Worm (Caenorhabditis elegans) whole organism, early embryonic: Measurements from ENCODE around the gene C25H3.1.

ENCODE experiments used
- B0310.2 ChIP-seq: sonication (generic microtip); optimal IDR thresholded peaks from 2 replicates; lab custom pipeline; 2016; ENCODE audit warnings: mild to moderate bottlenecking, missing genetic modification characterization, missing compliant biosample characterization
- F13C5.2 ChIP-seq: sonication (generic microtip); optimal IDR thresholded peaks from 2 replicates; lab custom pipeline; 2017; ENCODE audit warnings: mild to moderate bottlenecking, missing genetic modification characterization, inconsistent platforms, missing compliant biosample characterization
- aly-1 ChIP-seq: sonication (generic microtip); optimal IDR thresholded peaks from 2 replicates; lab custom pipeline; 2016; ENCODE audit warnings: missing genetic modification characterization, missing compliant biosample characterization
- ama-1 ChIP-seq: fragments of 150-350 bp; optimal IDR thresholded peaks from 2 replicates; lab custom pipeline; 2014
- ceh-13 ChIP-seq: fragments of 200-800 bp; sonication (Bioruptor generic); optimal IDR thresholded peaks from 2 replicates; lab custom pipeline; 2018; ENCODE audit warnings: mild to moderate bottlenecking, missing genetic modification characterization, missing compliant biosample characterization
- ceh-36 ChIP-seq: sonication (generic microtip); optimal IDR thresholded peaks from 2 replicates; lab custom pipeline; 2016; ENCODE audit warnings: missing genetic modification characterization, inconsistent platforms, missing compliant biosample characterization
- ets-7 ChIP-seq: sonication (generic microtip); optimal IDR thresholded peaks from 2 replicates; lab custom pipeline; 2016; ENCODE audit warnings: missing genotype, missing genetic modification characterization, missing compliant biosample characterization
- flt-1 ChIP-seq: fragments of 200-800 bp; sonication (Bioruptor generic); IDR thresholded peaks from 2 replicates; pipeline ENCODE4 v1.3.6; 2022; ENCODE audit warnings: missing genetic modification characterization, missing compliant biosample characterization
- hmbx-1 ChIP-seq: sonication (generic microtip); optimal IDR thresholded peaks from 2 replicates; lab custom pipeline; 2016; ENCODE audit warnings: mild to moderate bottlenecking, missing genetic modification characterization, missing compliant biosample characterization
- hmg-4 ChIP-seq: fragments of 200-800 bp; sonication (Bioruptor generic); optimal IDR thresholded peaks from 2 replicates; lab custom pipeline; 2018; ENCODE audit warnings: mild to moderate bottlenecking, missing genetic modification characterization, missing compliant biosample characterization
- hnd-1 ChIP-seq: sonication (generic microtip); optimal IDR thresholded peaks from 2 replicates; lab custom pipeline; 2016; ENCODE audit warnings: missing genetic modification characterization, missing compliant biosample characterization
- pes-1 ChIP-seq: fragments of 200-800 bp; sonication (Bioruptor generic); IDR thresholded peaks from 2 replicates; pipeline ENCODE4 v1.3.6; 2022; ENCODE audit warnings: missing genetic modification reagents, missing genetic modification characterization, missing compliant biosample characterization
- scrt-1 ChIP-seq: fragments of 200-800 bp; sonication (Bioruptor generic); IDR thresholded peaks from 2 replicates; pipeline ENCODE4 v1.3.6; 2022; ENCODE audit warnings: missing genetic modification characterization, missing compliant biosample characterization
- sea-1 ChIP-seq: fragments of 200-800 bp; sonication (Bioruptor generic); conservative IDR thresholded peaks from 2 replicates; pipeline ENCODE4 v1.3.6; 2022; ENCODE audit warnings: missing genetic modification characterization, missing compliant biosample characterization
- tbx-11 ChIP-seq: fragments of 200-800 bp; sonication (Bioruptor generic); IDR thresholded peaks from 2 replicates; pipeline ENCODE4 v1.3.6; 2022; ENCODE audit warnings: missing genetic modification characterization, missing compliant biosample characterization
- tbx-37 ChIP-seq: fragments of 200-800 bp; sonication (Bioruptor generic); conservative IDR thresholded peaks from 2 replicates; pipeline ENCODE4 v1.3.6; 2022; ENCODE audit warnings: missing genetic modification reagents, missing genetic modification characterization, missing compliant biosample characterization
- tra-4 ChIP-seq: sonication (generic microtip); optimal IDR thresholded peaks from 2 replicates; lab custom pipeline; 2017; ENCODE audit warnings: missing genetic modification characterization, missing compliant biosample characterization

The C25H3.1 gene

DNA sequence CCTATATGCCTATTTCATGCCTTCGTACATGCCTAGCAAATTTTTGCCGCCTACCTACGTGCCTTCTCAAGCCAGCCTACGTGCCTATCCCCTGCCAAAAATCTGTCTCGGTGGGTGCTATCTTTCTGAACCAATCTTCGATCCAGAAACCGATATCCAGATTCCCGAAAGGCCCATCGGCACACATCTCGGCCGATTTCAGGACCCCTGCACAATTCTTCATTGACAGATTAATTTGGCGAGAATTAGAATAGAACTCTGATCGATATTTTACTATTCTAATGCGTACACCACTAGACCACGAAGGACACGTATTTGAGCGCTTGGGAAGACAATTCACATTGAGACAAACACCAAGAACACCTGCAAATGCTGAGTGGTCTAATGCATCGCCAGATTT, 31.3 kb upstream of the C25H3.1 start:
- TF ChIP-seq hmbx-1 (tag; lab: Kevin White, UChicago) (no peak), hnd-1 (tag; lab: Kevin White, UChicago) (no peak), tbx-11 (GFP tag; lab: Robert Waterston, UW) (peak; percentile 63; the same call in 1 of the 2 replicates), pes-1 (GFP tag; lab: Robert Waterston, UW) (no peak), ceh-36 (tag; lab: Kevin White, UChicago) (peak; percentile 65), sea-1 (no peak), ceh-13 (GFP tag; lab: Kevin White, UChicago) (peak; percentile 43), aly-1 (tag; lab: Kevin White, UChicago) (no peak), flt-1 (GFP tag; lab: Robert Waterston, UW) (no peak; the same call in 1 of the 2 replicates), B0310.2 (peak; percentile 10), tra-4 (tag; lab: Kevin White, UChicago) (no peak), F13C5.2 (tag; lab: Kevin White, UChicago) (no peak), hmg-4 (GFP tag; lab: Kevin White, UChicago) (peak; percentile 74)

DNA sequence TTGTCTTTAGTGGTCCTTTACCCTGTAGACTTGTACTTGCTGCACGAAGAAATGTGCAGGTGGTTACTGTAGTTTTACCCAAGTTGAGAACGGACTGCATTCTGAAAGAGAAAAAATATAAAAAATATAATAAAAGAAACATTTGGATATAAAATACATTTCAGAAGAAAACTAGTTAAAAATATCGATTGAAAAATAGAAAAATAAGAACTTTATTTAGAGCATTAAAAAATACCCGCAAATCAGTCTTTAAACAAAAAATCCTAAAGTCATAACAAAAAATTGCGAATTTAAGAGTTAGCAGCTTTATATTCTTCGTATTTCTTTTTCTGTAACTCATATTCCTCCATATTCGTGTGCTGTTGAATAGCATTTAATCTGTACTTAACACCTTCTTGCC, 30.0 kb upstream of the C25H3.1 start, which contains the start of gene C25H3.7:
Gene C25H3.7, minus strand, starts transcription at position 101 of the 400 bp plus-strand sequence.
- TF ChIP-seq aly-1 (tag; lab: Kevin White, UChicago): no peak
- TF ChIP-seq ama-1: no peak
- TF ChIP-seq tbx-37 (GFP tag; lab: Robert Waterston, UW): no peak
- TF ChIP-seq ceh-36 (tag; lab: Kevin White, UChicago): no peak
- no peak for TF ChIP-seq tbx-11 (GFP tag; lab: Robert Waterston, UW)
- no peak for TF ChIP-seq sea-1
- TF ChIP-seq F13C5.2 (tag; lab: Kevin White, UChicago): no peak
- no peak for TF ChIP-seq hmg-4 (GFP tag; lab: Kevin White, UChicago)
- TF ChIP-seq ceh-13 (GFP tag; lab: Kevin White, UChicago): no peak
- TF ChIP-seq B0310.2: no peak
- no peak for TF ChIP-seq scrt-1 (GFP tag; lab: Robert Waterston, UW)
- no peak for TF ChIP-seq tra-4 (tag; lab: Kevin White, UChicago)
- TF ChIP-seq ets-7 (tag; lab: Kevin White, UChicago): no peak
- no peak for TF ChIP-seq hnd-1 (tag; lab: Kevin White, UChicago)
- no peak for TF ChIP-seq flt-1 (GFP tag; lab: Robert Waterston, UW)

DNA sequence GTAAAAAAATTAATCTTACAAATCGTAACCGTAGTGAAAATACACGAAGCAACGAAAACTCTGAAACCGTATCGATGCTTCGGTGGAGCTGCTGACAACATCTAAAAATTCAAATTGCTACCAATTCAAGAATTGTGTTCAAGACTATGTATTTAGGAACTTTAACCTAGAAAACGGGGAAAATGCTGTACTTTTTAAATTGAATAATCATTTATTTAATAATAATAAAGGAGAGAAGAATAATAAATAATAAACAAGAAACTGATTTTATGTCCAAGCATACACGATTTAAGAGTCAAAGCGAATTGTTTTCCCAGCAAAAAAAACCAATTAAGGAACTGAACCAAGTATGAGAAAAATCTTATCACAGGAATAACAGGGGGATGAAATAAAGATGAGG, 29.3 kb upstream of the C25H3.1 start, which contains the start of gene C25H3.17:
Gene C25H3.17, minus strand, starts transcription at position 101 of the 400 bp plus-strand sequence.
- TF ChIP-seq tra-4 (tag; lab: Kevin White, UChicago): no peak

DNA sequence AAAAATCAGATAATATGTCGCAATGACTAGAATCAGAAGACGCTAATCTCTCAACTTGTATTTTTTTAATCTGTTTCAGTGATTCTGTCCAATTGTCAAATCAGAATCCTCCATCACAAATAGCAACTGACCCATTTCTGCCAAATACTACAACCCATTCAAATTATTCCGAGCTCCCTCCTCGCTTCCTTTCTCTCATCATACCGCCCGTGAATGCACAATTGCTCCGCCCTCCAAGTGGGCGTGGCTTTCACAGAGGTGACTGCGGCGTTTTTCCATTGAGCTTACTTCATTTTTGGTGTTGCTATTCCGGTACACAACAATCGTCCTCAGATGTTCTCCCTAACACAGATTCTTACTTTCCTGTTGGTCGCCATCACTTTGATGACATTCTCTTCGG, 18.2 kb upstream of the C25H3.1 start, which contains the start of gene flp-27:
Gene flp-27, plus strand, starts transcription at position 301 of the 400 bp plus-strand sequence.
- TF ChIP-seq tbx-11 (GFP tag; lab: Robert Waterston, UW) (no peak), hmg-4 (GFP tag; lab: Kevin White, UChicago) (no peak), sea-1 (no peak), tbx-37 (GFP tag; lab: Robert Waterston, UW) (no peak), aly-1 (tag; lab: Kevin White, UChicago) (no peak), ceh-13 (GFP tag; lab: Kevin White, UChicago) (no peak), pes-1 (GFP tag; lab: Robert Waterston, UW) (no peak), scrt-1 (GFP tag; lab: Robert Waterston, UW) (no peak), hnd-1 (tag; lab: Kevin White, UChicago) (no peak)

DNA sequence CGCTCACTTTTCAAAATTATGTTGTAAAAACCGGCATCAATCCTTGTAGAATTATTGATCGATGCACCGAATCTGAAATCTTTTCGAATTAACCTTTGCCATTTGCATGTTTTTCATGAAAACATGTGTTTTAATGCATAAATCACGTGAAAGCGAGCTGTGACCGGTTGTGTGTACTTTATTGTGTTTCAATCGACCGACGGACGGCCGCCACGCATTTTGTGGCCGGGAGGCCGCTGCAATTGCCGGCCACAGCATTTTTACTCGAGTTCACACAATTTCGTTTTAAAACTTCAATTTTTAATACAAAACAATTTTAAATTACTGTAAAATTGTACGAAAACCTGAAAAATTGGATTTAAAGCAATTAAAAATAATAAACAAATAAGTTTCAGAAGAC, 9.9 kb upstream of the C25H3.1 start, which contains the start of gene C25H3.11:
Gene C25H3.11, minus strand, starts transcription at position 82 of the 400 bp plus-strand sequence.
- TF ChIP-seq hmg-4 (GFP tag; lab: Kevin White, UChicago): no peak
- no peak for TF ChIP-seq tbx-37 (GFP tag; lab: Robert Waterston, UW)
- no peak for TF ChIP-seq ceh-13 (GFP tag; lab: Kevin White, UChicago)
- no peak for TF ChIP-seq flt-1 (GFP tag; lab: Robert Waterston, UW)
- TF ChIP-seq F13C5.2 (tag; lab: Kevin White, UChicago): no peak
- TF ChIP-seq aly-1 (tag; lab: Kevin White, UChicago): no peak
- TF ChIP-seq ceh-36 (tag; lab: Kevin White, UChicago): no peak
- TF ChIP-seq hmbx-1 (tag; lab: Kevin White, UChicago): no peak
- no peak for TF ChIP-seq B0310.2
- no peak for TF ChIP-seq ama-1
- TF ChIP-seq hnd-1 (tag; lab: Kevin White, UChicago): no peak
- TF ChIP-seq tra-4 (tag; lab: Kevin White, UChicago): no peak
- no peak for TF ChIP-seq pes-1 (GFP tag; lab: Robert Waterston, UW)

DNA sequence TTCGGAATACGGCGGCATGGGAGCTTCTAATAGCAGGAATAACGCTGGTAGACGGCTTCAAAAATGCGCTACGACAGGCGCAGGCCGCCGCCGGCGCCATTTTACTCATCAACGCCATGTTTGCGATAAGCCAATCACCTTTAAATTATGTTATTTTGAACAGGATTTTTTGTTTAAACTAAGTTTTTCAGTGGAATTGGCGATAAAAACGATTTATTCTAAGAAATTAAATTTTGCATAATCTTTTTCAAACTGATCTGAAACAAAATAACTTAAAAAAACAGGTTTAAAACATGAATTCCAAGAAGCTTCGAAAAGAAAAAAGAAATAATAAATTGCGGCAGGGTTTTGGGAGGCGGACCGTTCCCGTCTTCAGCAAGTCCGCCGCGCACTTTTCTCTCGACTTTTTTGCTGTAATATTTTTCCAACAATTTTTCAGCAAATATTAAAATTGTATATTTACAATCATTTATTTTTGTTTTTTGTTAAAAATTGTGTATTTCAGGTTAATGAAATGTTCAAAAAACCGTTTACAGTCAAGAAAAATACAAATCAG, 7.6 kb upstream of the C25H3.1 start, which contains the start of the genes ndub-5 and eif-2D:
Gene ndub-5, minus strand, starts transcription at position 138 of the 556 bp plus-strand sequence.
Gene eif-2D, plus strand, starts transcription at position 506 of the 556 bp plus-strand sequence.
- TF ChIP-seq F13C5.2 (tag; lab: Kevin White, UChicago) (peak; percentile 46), aly-1 (tag; lab: Kevin White, UChicago) (no peak), hnd-1 (tag; lab: Kevin White, UChicago) (no peak), tbx-11 (GFP tag; lab: Robert Waterston, UW) (no peak), sea-1 (no peak), flt-1 (GFP tag; lab: Robert Waterston, UW) (0 out of 2 replicates have a peak, but pooled peaks have one; percentile 23), hmg-4 (GFP tag; lab: Kevin White, UChicago) (no peak), pes-1 (GFP tag; lab: Robert Waterston, UW) (no peak)

DNA sequence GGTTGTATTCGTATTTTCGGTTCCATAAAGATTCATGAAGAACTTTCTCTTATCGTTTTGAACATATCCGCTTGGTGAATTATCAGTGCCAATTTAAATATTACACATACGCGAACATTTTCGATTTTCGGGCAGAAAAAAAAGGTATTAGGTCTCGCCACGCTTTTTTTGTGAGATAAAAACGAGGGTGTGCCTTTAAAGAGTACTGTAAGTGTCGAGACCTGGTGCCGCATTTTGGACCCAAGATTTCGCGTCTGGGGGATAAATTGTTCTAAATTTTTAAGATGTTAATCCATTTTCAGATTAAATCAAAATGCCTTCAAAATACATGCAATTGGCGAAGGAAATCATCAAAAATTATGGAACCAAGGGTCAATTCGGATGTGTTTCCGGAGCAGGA, 5.0 kb upstream of the C25H3.1 start, which contains the start of gene C25H3.3:
Gene C25H3.3, plus strand, starts transcription at position 301 of the 400 bp plus-strand sequence.
- TF ChIP-seq hnd-1 (tag; lab: Kevin White, UChicago) (no peak), F13C5.2 (tag; lab: Kevin White, UChicago) (no peak), B0310.2 (no peak), tra-4 (tag; lab: Kevin White, UChicago) (no peak), scrt-1 (GFP tag; lab: Robert Waterston, UW) (no peak), hmg-4 (GFP tag; lab: Kevin White, UChicago) (no peak), hmbx-1 (tag; lab: Kevin White, UChicago) (no peak), tbx-11 (GFP tag; lab: Robert Waterston, UW) (no peak)
